Worm (Caenorhabditis elegans) whole organism, late embryonic: Measurements from ENCODE around the gene idpc-6.

ENCODE experiments used
- C08G9.2 ChIP-seq: sonication (generic microtip); optimal IDR thresholded peaks from 2 replicates; lab custom pipeline; 2016; ENCODE audit warnings: mild to moderate bottlenecking, missing genetic modification characterization, moderate library complexity, missing compliant biosample characterization
- C38D4.7 ChIP-seq: fragments of 200-800 bp; sonication (Bioruptor generic); optimal IDR thresholded peaks from 2 replicates; lab custom pipeline; 2018; ENCODE audit warnings: mild to moderate bottlenecking, missing genetic modification characterization, moderate library complexity, missing compliant biosample characterization
- F13H6.1 ChIP-seq: sonication (generic microtip); optimal IDR thresholded peaks from 2 replicates; lab custom pipeline; 2016; ENCODE audit warnings: missing genetic modification characterization, missing compliant biosample characterization
- K02D7.2 ChIP-seq: sonication (generic microtip); optimal IDR thresholded peaks from 2 replicates; lab custom pipeline; 2017; ENCODE audit warnings: mild to moderate bottlenecking, missing genetic modification characterization, missing compliant biosample characterization
- T23F11.4 ChIP-seq: fragments of 200-800 bp; sonication (Bioruptor generic); optimal IDR thresholded peaks from 2 replicates; lab custom pipeline; 2018; ENCODE audit warnings: mild to moderate bottlenecking, missing genetic modification characterization, missing compliant biosample characterization
- ahr-1 ChIP-seq: sonication (generic microtip); optimal IDR thresholded peaks from 2 replicates; lab custom pipeline; 2016; ENCODE audit warnings: missing genetic modification characterization, missing compliant biosample characterization
- ceh-22 ChIP-seq: sonication (generic microtip); optimal IDR thresholded peaks from 2 replicates; lab custom pipeline; 2017; ENCODE audit warnings: missing biosample characterization, missing genetic modification characterization
- ceh-24 ChIP-seq: sonication (generic microtip); optimal IDR thresholded peaks from 2 replicates; lab custom pipeline; 2016; ENCODE audit warnings: mild to moderate bottlenecking, missing genetic modification characterization, missing compliant biosample characterization
- ceh-31 ChIP-seq: sonication (generic microtip); optimal IDR thresholded peaks from 2 replicates; lab custom pipeline; 2016; ENCODE audit warnings: missing genetic modification characterization, missing compliant biosample characterization
- ceh-45 ChIP-seq: fragments of 200-800 bp; sonication (Bioruptor generic); IDR thresholded peaks from 2 replicates; pipeline ENCODE4 v1.3.6; 2022; ENCODE audit warnings: missing genetic modification reagents, missing genetic modification characterization, missing compliant biosample characterization
- ceh-6 ChIP-seq: fragments of 200-800 bp; sonication (Bioruptor generic); optimal IDR thresholded peaks from 2 replicates; lab custom pipeline; 2018; ENCODE audit warnings: mild to moderate bottlenecking, missing genetic modification characterization, missing compliant biosample characterization
- ceh-9 ChIP-seq: sonication (generic microtip); optimal IDR thresholded peaks from 2 replicates; lab custom pipeline; 2016; ENCODE audit warnings: mild to moderate bottlenecking, missing genetic modification characterization, inconsistent platforms, missing compliant biosample characterization
- dmd-4 ChIP-seq: sonication (generic microtip); optimal IDR thresholded peaks from 2 replicates; lab custom pipeline; 2016; ENCODE audit warnings: borderline replicate concordance, missing genetic modification characterization, missing compliant biosample characterization
- ets-4 ChIP-seq: sonication (generic microtip); optimal IDR thresholded peaks from 2 replicates; lab custom pipeline; 2016; ENCODE audit warnings: missing genetic modification characterization, missing compliant biosample characterization
- eyg-1 ChIP-seq: sonication (generic microtip); optimal IDR thresholded peaks from 2 replicates; lab custom pipeline; 2016; ENCODE audit warnings: missing genotype, missing genetic modification characterization, missing compliant biosample characterization
- fax-1 ChIP-seq: sonication (generic microtip); optimal IDR thresholded peaks from 2 replicates; lab custom pipeline; 2016; ENCODE audit warnings: missing genotype, missing genetic modification characterization, missing compliant biosample characterization
- gmeb-2 ChIP-seq: sonication (generic microtip); optimal IDR thresholded peaks from 2 replicates; lab custom pipeline; 2016; ENCODE audit warnings: missing genetic modification characterization, inconsistent platforms, missing compliant biosample characterization
- hlh-13 ChIP-seq: fragments of 200-800 bp; sonication (Bioruptor generic); optimal IDR thresholded peaks from 2 replicates; lab custom pipeline; 2018; ENCODE audit warnings: mild to moderate bottlenecking, missing genetic modification characterization, missing compliant biosample characterization
- hlh-15 ChIP-seq: sonication (generic microtip); optimal IDR thresholded peaks from 2 replicates; lab custom pipeline; 2016; ENCODE audit warnings: missing genetic modification characterization, missing compliant biosample characterization
- hlh-30 ChIP-seq: sonication (generic microtip); optimal IDR thresholded peaks from 2 replicates; lab custom pipeline; 2017; ENCODE audit warnings: antibody characterized with exemption, missing genetic modification characterization, missing compliant biosample characterization; ENCODE audit not compliant: insufficient read depth
- hlh-6 ChIP-seq: sonication (generic microtip); optimal IDR thresholded peaks from 2 replicates; lab custom pipeline; 2016; ENCODE audit warnings: missing genotype, missing genetic modification characterization, missing compliant biosample characterization
- madf-2 ChIP-seq: sonication (generic microtip); optimal IDR thresholded peaks from 2 replicates; lab custom pipeline; 2017; ENCODE audit warnings: missing genetic modification characterization, missing compliant biosample characterization
- nhr-11 ChIP-seq: fragments of 150-350 bp; optimal IDR thresholded peaks from 2 replicates; lab custom pipeline; 2014; ENCODE audit warnings: missing biosample characterization, missing genetic modification characterization
- npax-4 ChIP-seq: sonication (generic microtip); optimal IDR thresholded peaks from 2 replicates; lab custom pipeline; 2016; ENCODE audit warnings: missing genetic modification characterization, missing compliant biosample characterization
- odd-2 ChIP-seq: sonication (generic microtip); optimal IDR thresholded peaks from 2 replicates; lab custom pipeline; 2017; ENCODE audit warnings: antibody characterized with exemption, mild to moderate bottlenecking, missing genetic modification characterization, missing compliant biosample characterization
- pag-3 ChIP-seq: sonication (generic microtip); optimal IDR thresholded peaks from 2 replicates; lab custom pipeline; 2016; ENCODE audit warnings: missing compliant biosample characterization, missing genetic modification characterization, borderline replicate concordance
- pha-4 ChIP-seq: fragments of 150-350 bp; optimal IDR thresholded peaks from 2 replicates; lab custom pipeline; 2018; ENCODE audit warnings: missing biosample characterization, missing genetic modification reagents, missing genetic modification characterization
- ref-2 ChIP-seq: sonication (generic microtip); optimal IDR thresholded peaks from 2 replicates; lab custom pipeline; 2016; ENCODE audit warnings: missing genetic modification characterization, missing compliant biosample characterization
- sox-4 ChIP-seq: sonication (generic microtip); optimal IDR thresholded peaks from 2 replicates; lab custom pipeline; 2017; ENCODE audit warnings: mild to moderate bottlenecking, missing genetic modification characterization, inconsistent platforms, missing compliant biosample characterization
- ttx-3 ChIP-seq: sonication (generic microtip); optimal IDR thresholded peaks from 2 replicates; lab custom pipeline; 2016; ENCODE audit warnings: missing genetic modification reagents, missing genetic modification characterization, missing compliant biosample characterization
- unc-3 ChIP-seq, 2 experiments: fragments of 200-800 bp in 1 of 2; sonication (Bioruptor generic) in 1 of 2; sonication (generic microtip) in 1 of 2; conservative IDR thresholded peaks in 1 of 2; optimal IDR thresholded peaks in 1 of 2; 2 replicates each; pipeline versions ENCODE4 v1.3.6 to Lab custom; 2016 to 2022; ENCODE audit warnings: missing compliant biosample characterization in 2 of 2, missing genetic modification characterization in 2 of 2, missing genetic modification reagents in 1 of 2
- unc-42 ChIP-seq: sonication (generic microtip); optimal IDR thresholded peaks from 2 replicates; lab custom pipeline; 2016; ENCODE audit warnings: missing genotype, missing genetic modification characterization, missing compliant biosample characterization
- unc-86 ChIP-seq: sonication (generic microtip); optimal IDR thresholded peaks from 2 replicates; lab custom pipeline; 2016; ENCODE audit warnings: missing genetic modification characterization, missing compliant biosample characterization
- zip-5 ChIP-seq: sonication (generic microtip); optimal IDR thresholded peaks from 2 replicates; lab custom pipeline; 2016; ENCODE audit warnings: missing genetic modification characterization, missing compliant biosample characterization
- ztf-16 ChIP-seq: sonication (generic microtip); optimal IDR thresholded peaks from 2 replicates; lab custom pipeline; 2017; ENCODE audit warnings: missing genetic modification characterization, missing compliant biosample characterization

idpc-6 gene

DNA sequence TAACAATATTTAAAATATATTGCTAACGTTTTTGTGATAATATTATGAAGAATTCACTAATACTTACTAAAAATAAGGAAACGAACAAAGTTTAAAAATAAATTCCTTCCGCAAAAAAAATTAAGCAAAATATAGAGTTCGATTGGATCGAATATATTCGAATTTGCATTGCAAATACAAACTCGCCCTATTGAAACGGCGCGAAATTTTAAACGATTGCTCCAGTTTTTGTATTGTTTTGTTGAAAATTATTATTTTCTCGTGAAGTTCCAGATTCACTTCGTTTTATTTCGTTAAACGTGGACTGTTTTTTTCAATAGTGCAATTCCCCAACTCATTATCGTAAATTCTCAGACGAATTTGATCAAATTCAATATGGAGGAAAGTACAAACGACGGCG lies 25.6 kb downstream of the idpc-6 start, which contains the start of the genes atl-1 and hcp-2:
Gene atl-1, minus strand, starts transcription at position 89 of the 400 bp plus-strand sequence.
Gene hcp-2, plus strand, starts transcription at position 353 of the 400 bp plus-strand sequence.
- no peak for TF ChIP-seq hlh-13 (GFP tag; lab: Kevin White, UChicago)
- no peak for TF ChIP-seq ztf-16 (tag; lab: Kevin White, UChicago)
- TF ChIP-seq ceh-31 (tag; lab: Kevin White, UChicago), result no peak
- TF ChIP-seq fax-1, result no peak
- no peak for TF ChIP-seq ceh-24
- TF ChIP-seq unc-86 (tag; lab: Kevin White, UChicago), result no peak
- TF ChIP-seq pha-4, result no peak
- TF ChIP-seq odd-2 (tag; lab: Kevin White, UChicago), result no peak
- no peak for TF ChIP-seq ceh-22 (tag; lab: Kevin White, UChicago)
- TF ChIP-seq sox-4 (tag; lab: Kevin White, UChicago), result no peak
- no peak for TF ChIP-seq dmd-4 (tag; lab: Kevin White, UChicago)
- TF ChIP-seq ceh-9 (tag; lab: Kevin White, UChicago), result no peak
- TF ChIP-seq ahr-1 (tag; lab: Kevin White, UChicago), result no peak
- no peak for TF ChIP-seq C38D4.7 (GFP tag; lab: Kevin White, UChicago)
- no peak for TF ChIP-seq ref-2 (tag; lab: Kevin White, UChicago)
- TF ChIP-seq npax-4 (tag; lab: Kevin White, UChicago), result no peak
- no peak for TF ChIP-seq nhr-11
- TF ChIP-seq hlh-6 (tag; lab: Kevin White, UChicago), result no peak
- no peak for TF ChIP-seq C08G9.2 (tag; lab: Kevin White, UChicago)
- TF ChIP-seq T23F11.4 (GFP tag; lab: Kevin White, UChicago), result no peak

DNA sequence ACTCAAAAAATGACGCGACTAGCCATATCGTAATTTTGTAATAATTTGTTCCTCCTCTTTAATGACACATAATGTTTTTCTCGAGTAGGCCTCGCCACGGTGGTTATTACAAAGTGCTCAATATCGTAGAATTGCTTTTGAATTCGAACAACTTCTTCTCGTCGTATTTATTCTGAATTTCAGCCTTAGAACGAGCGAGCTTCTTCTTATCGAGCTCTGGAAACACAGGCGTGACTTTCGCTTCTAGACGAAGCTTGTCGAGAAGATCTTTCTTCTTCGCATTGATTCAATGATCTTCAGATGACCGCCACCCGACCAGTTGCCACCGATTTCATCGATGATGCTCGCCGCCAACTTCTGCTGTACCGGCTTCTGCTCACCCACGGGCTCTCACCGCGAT lies 31.3 kb downstream of the idpc-6 start, which contains the start of gene T06E4.21:
Gene T06E4.21, plus strand, starts transcription at position 301 of the 400 bp plus-strand sequence.
- TF ChIP-seq madf-2 (tag; lab: Kevin White, UChicago) (no peak), eyg-1 (tag; lab: Kevin White, UChicago) (no peak), ceh-22 (tag; lab: Kevin White, UChicago) (no peak), ets-4 (tag; lab: Kevin White, UChicago) (no peak), unc-3 (GFP tag; conservative IDR thresholded peaks at IDR 0.05; lab: Robert Waterston, UW) (no peak), unc-3 (tag; optimal IDR thresholded peaks at IDR 0.05; lab: Kevin White, UChicago) (no peak), F13H6.1 (tag; lab: Kevin White, UChicago) (no peak), C08G9.2 (tag; lab: Kevin White, UChicago) (no peak), ceh-45 (GFP tag; lab: Robert Waterston, UW) (no peak)

DNA sequence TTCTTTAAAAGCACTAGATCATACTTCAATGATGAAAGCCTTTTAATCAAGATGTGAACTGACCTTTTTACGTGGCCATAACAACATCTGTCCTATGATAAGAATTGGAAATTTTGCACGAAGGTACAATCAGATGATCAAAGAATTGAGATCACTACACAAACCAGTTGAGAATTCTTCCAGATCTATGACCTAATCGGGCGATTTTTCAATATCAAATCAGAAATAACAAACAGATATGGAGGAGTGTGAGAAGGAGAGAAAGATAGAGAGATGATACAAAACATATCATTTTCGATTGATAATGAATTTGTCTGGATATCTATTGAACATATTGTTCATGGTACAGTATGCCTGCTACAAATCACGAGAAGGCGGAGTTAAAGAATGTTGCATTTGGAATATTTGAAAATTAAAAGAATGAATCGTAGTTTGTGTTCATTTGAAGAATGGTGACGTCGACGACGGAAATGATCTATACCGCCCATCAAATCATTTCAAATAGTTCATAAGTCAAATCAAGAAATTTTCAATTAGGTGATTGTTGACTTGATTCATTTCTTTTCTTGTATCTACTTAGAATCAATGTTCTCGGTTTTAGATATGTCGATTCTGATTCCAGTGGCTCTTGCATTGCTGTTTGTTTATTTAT lies 34.3 kb downstream of the idpc-6 start, which contains the start of gene cyp-29A4:
Gene cyp-29A4, plus strand, starts transcription at position 602 of the 652 bp plus-strand sequence.
- TF ChIP-seq pag-3 (no peak), K02D7.2 (tag; lab: Kevin White, UChicago) (no peak), C08G9.2 (tag; lab: Kevin White, UChicago) (no peak), hlh-6 (tag; lab: Kevin White, UChicago) (no peak), hlh-13 (GFP tag; lab: Kevin White, UChicago) (no peak), ceh-45 (GFP tag; lab: Robert Waterston, UW) (no peak), ceh-31 (tag; lab: Kevin White, UChicago) (no peak), ttx-3 (no peak), ceh-6 (GFP tag; lab: Kevin White, UChicago) (no peak), npax-4 (tag; lab: Kevin White, UChicago) (no peak), hlh-30 (tag; lab: Kevin White, UChicago) (no peak)

ce11 chrV:9661514-9661913 lies 41.6 kb downstream of the idpc-6 start, which contains the start of gene pitr-4:
pitr-4 (minus strand) TSS chrV:9661614.
- no peak for TF ChIP-seq hlh-15 (tag; lab: Kevin White, UChicago)
- TF ChIP-seq hlh-6 (tag; lab: Kevin White, UChicago), result no peak
- TF ChIP-seq gmeb-2 (tag; lab: Kevin White, UChicago), result no peak
- no peak for TF ChIP-seq zip-5 (tag; lab: Kevin White, UChicago)
- no peak for TF ChIP-seq dmd-4 (tag; lab: Kevin White, UChicago)
- no peak for TF ChIP-seq unc-42
- TF ChIP-seq, all 69 proteins: peak for 0
